Worm (Caenorhabditis elegans): ENCODE measurements around the gene asps-1.
A peak's percentile ranks its signal among the peaks of the same experiment; 100 is the strongest.

asps-1 gene

DNA sequence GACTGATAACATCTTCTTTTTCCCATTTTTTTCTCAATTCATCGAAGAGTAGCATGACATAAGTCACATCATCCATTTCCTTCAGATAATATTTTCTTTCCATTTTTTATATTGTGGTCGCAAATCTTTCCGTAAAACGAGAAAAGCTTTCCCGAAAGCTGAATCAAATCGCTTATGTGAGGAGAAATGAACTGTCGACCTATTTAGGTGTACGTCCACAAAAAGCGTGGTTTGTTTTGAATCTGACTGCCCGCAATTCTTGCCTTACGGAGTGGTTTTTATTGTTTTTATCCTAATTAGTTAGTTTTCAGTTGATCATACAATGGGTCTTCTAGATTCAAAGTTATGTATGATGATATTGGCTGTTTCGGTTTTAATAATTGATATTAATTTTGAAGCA, 41.0 kb upstream of the asps-1 start, which contains the start of gene ttll-15:
TSS of gene ttll-15 (plus strand) at position 301 of the 400 bp plus-strand sequence.
- no peak for TF ChIP-seq sem-4 (tag; optimal IDR thresholded peaks at IDR 0.05)
- TF ChIP-seq mbf-1 (tag; optimal IDR thresholded peaks at IDR 0.05): no peak
- TF ChIP-seq sma-9 (GFP tag; optimal IDR thresholded peaks at IDR 0.05): no peak
- no peak for TF ChIP-seq sma-9 (tag; optimal IDR thresholded peaks at IDR 0.05)
- no peak for TF ChIP-seq mab-5 (tag; optimal IDR thresholded peaks at IDR 0.05)
- no peak for TF ChIP-seq nhr-25 (tag; optimal IDR thresholded peaks at IDR 0.05)
- no peak for TF ChIP-seq lin-11 (tag; optimal IDR thresholded peaks at IDR 0.05)
- no peak for TF ChIP-seq gmeb-1 (tag; optimal IDR thresholded peaks at IDR 0.05)
- TF ChIP-seq C34F6.9 (tag; optimal IDR thresholded peaks at IDR 0.05): no peak

DNA sequence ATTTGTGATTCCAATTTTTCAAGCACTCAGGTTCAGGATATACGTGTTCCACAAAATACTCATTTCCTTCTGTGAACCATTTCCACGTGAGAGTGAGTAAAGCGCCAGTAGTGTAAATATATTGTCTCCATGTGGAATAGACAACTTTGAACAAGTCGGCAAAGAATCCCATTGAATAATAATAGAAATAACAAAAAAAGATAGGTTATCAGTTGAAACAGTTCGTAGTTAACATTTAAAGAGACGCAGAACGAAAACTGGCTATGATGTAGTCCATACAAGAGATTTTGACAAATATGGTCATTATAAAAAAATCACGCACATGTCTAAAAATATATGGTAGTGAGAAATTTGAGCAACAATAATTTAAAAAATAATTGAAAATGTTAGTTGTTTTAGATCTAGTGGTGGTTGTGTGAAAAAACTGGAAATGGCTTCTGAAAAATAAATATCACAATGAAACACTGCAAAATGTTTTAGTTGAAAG, 40.3 kb upstream of the asps-1 start, which contains the start of gene ceeh-2:
TSS of gene ceeh-2 (minus strand) at position 437 of the 487 bp plus-strand sequence.
- peak; percentile 17 for TF ChIP-seq sma-9 (GFP tag; optimal IDR thresholded peaks at IDR 0.05)
- TF ChIP-seq sma-9 (tag; optimal IDR thresholded peaks at IDR 0.05): no peak
- TF ChIP-seq fos-1 (tag; optimal IDR thresholded peaks at IDR 0.05): peak; percentile 6
- TF ChIP-seq sem-4 (tag; optimal IDR thresholded peaks at IDR 0.05): no peak
- no peak for TF ChIP-seq nhr-23 (tag; optimal IDR thresholded peaks at IDR 0.05)
- TF ChIP-seq C34F6.9 (tag; optimal IDR thresholded peaks at IDR 0.05): no peak

DNA sequence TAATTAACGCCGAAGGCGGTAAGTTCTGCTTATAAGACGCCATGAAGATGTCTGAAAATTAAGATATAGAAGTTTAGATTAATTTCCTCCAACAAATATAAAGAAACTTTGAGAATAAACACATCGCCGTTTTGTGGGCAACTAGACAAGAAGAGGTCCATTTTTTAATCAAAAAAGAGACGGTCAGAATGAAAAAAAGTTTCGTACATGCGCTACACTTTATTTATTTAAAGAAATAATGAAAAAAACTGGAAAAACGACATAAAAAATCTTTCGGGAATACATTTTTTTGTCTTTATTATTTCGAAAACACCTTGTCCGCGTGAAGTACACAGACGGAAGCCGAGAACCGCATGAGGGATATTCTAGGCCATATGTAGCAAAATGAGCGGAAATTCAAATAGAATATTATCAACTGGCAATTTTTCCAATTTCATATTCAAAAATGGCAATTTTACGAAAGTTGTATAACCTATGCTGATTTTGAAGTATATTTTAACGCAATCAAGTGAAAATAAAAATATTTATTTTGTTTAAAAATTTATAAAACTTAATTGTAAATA, 38.7 kb upstream of the asps-1 start, which contains the start of gene sluh-7:
TSS of gene sluh-7 (minus strand) at position 51 of the 563 bp plus-strand sequence.
- no peak for TF ChIP-seq unc-62 (GFP tag; optimal IDR thresholded peaks at IDR 0.05)
- no peak for TF ChIP-seq elt-3 (tag; optimal IDR thresholded peaks at IDR 0.05)
- TF ChIP-seq C34F6.9 (tag; optimal IDR thresholded peaks at IDR 0.05): peak; percentile 87
- TF ChIP-seq snpc-4 (tag; optimal IDR thresholded peaks at IDR 0.05): peak; percentile 69
- peak; percentile 18 for TF ChIP-seq lin-11 (tag; optimal IDR thresholded peaks at IDR 0.05)
- no peak for TF ChIP-seq nhr-10 (tag; optimal IDR thresholded peaks at IDR 0.05)
- no peak for TF ChIP-seq unc-39 (tag; optimal IDR thresholded peaks at IDR 0.05)
- TF ChIP-seq sma-9 (GFP tag; optimal IDR thresholded peaks at IDR 0.05): peak; percentile 92
- no peak for TF ChIP-seq sma-9 (tag; optimal IDR thresholded peaks at IDR 0.05)
- peak; percentile 82 for TF ChIP-seq F13H6.1 (tag; optimal IDR thresholded peaks at IDR 0.05)
- no peak for TF ChIP-seq blmp-1 (tag; optimal IDR thresholded peaks at IDR 0.05; ENCODE audit: insufficient read depth)
- no peak for TF ChIP-seq mdl-1 (tag; optimal IDR thresholded peaks at IDR 0.05)
- peak; percentile 82 for TF ChIP-seq crh-2 (tag; optimal IDR thresholded peaks at IDR 0.05)
- peak; percentile 30 for TF ChIP-seq nhr-129 (tag; optimal IDR thresholded peaks at IDR 0.05)
- TF ChIP-seq unc-55 (GFP tag; optimal IDR thresholded peaks at IDR 0.05): peak; percentile 89
- peak; percentile 65 for TF ChIP-seq nhr-6 (tag; optimal IDR thresholded peaks at IDR 0.05)
- TF ChIP-seq ceh-16 (tag; optimal IDR thresholded peaks at IDR 0.05): peak; percentile 16
- peak; percentile 68 for TF ChIP-seq nhr-21 (tag; optimal IDR thresholded peaks at IDR 0.05)
- TF ChIP-seq peb-1 (tag; optimal IDR thresholded peaks at IDR 0.05): no peak
- TF ChIP-seq lsy-2 (tag; optimal IDR thresholded peaks at IDR 0.05): peak; percentile 67 to 90
- TF ChIP-seq mbf-1 (tag; optimal IDR thresholded peaks at IDR 0.05): no peak
- TF ChIP-seq nhr-77 (tag; optimal IDR thresholded peaks at IDR 0.05): no peak
- TF ChIP-seq sma-3 (GFP tag; optimal IDR thresholded peaks at IDR 0.05): peak; percentile 84
- peak; percentile 80 for TF ChIP-seq lin-13 (GFP tag; optimal IDR thresholded peaks at IDR 0.05)
- TF ChIP-seq lin-39 (tag; optimal IDR thresholded peaks at IDR 0.05): no peak
- TF ChIP-seq zag-1 (tag; optimal IDR thresholded peaks at IDR 0.05): no peak
- no peak for TF ChIP-seq ZK546.5 (tag; optimal IDR thresholded peaks at IDR 0.05)
- TF ChIP-seq ceh-82 (tag; optimal IDR thresholded peaks at IDR 0.05): no peak
- TF ChIP-seq nhr-23 (tag; optimal IDR thresholded peaks at IDR 0.05): no peak
- peak; percentile 18 for TF ChIP-seq egl-27 (tag; optimal IDR thresholded peaks at IDR 0.05)
- TF ChIP-seq gmeb-1 (tag; optimal IDR thresholded peaks at IDR 0.05): peak; percentile 94
- peak; percentile 64 for TF ChIP-seq sem-4 (tag; optimal IDR thresholded peaks at IDR 0.05)
- no peak for TF ChIP-seq nhr-237 (tag; optimal IDR thresholded peaks at IDR 0.05)
- peak; percentile 84 for TF ChIP-seq nhr-25 (tag; optimal IDR thresholded peaks at IDR 0.05)
- peak; percentile 5 for TF ChIP-seq mab-5 (tag; optimal IDR thresholded peaks at IDR 0.05)
- no peak for TF ChIP-seq Y55F3AM.14 (GFP tag; optimal IDR thresholded peaks at IDR 0.05)
- TF ChIP-seq fos-1 (tag; optimal IDR thresholded peaks at IDR 0.05): peak; percentile 16
